Worm (Caenorhabditis elegans): Measurements from ENCODE around the gene cyp-25A3.

DNA sequence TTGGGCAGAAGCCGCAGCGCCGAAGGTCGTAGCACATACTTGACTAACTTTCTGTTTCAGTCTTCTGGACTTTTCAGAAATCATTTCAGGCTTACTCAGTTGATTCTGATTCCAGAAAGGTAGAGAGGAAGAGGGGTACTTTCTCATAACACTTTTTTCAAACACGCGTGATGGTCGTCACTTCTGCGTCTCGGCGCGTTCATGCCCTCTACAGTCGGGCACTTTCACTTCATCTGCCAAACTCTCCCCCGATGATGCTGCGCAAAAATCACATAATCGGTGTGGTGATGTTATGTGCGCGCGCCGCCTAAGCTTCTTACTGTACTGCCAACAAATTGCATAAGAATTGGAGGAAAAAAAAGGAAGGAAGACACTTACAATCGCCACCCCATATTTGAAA lies 31.9 kb downstream of the cyp-25A3 start:
- TF ChIP-seq nhr-12 (tag; optimal IDR thresholded peaks at IDR 0.05) (no peak), snpc-4 (tag; optimal IDR thresholded peaks at IDR 0.05) (no peak), ham-2 (GFP tag; optimal IDR thresholded peaks at IDR 0.05) (no peak)

Data from whole organism, mixed stage, embryonic.